Worm (Caenorhabditis elegans) whole organism, mixed stage, embryonic: ENCODE data around the gene ndx-6.

ENCODE experiments used
- drap-1 ChIP-seq: fragments of 200-800 bp; sonication (Bioruptor generic); optimal IDR thresholded peaks from 3 replicates; lab custom pipeline; 2018; ENCODE audit warnings: mild to moderate bottlenecking, missing genetic modification characterization, missing compliant biosample characterization
- lin-13 ChIP-seq: fragments of 150-350 bp; optimal IDR thresholded peaks from 2 replicates; lab custom pipeline; 2014; ENCODE audit warnings: missing biosample characterization, missing genetic modification characterization
- mab-5 ChIP-seq: fragments of 150-350 bp; optimal IDR thresholded peaks from 2 replicates; lab custom pipeline; 2014; ENCODE audit warnings: missing biosample characterization, missing genetic modification characterization
- mep-1 ChIP-seq: fragments of 150-350 bp; optimal IDR thresholded peaks from 2 replicates; lab custom pipeline; 2017; ENCODE audit warnings: missing biosample characterization, missing genetic modification reagents, missing genetic modification characterization, inconsistent platforms
- nhr-28 ChIP-seq: fragments of 150-350 bp; optimal IDR thresholded peaks from 2 replicates; lab custom pipeline; 2014; ENCODE audit warnings: missing biosample characterization, missing genetic modification characterization
- pha-4 ChIP-seq: fragments of 150-350 bp; optimal IDR thresholded peaks from 2 replicates; lab custom pipeline; 2018; ENCODE audit warnings: missing biosample characterization, missing genetic modification reagents, missing genetic modification characterization
- unc-39 ChIP-seq: fragments of 150-350 bp; optimal IDR thresholded peaks from 2 replicates; lab custom pipeline; 2014; ENCODE audit warnings: missing biosample characterization, missing genetic modification characterization
- unc-62 ChIP-seq: fragments of 150-350 bp; optimal IDR thresholded peaks from 2 replicates; lab custom pipeline; 2014; ENCODE audit warnings: missing biosample characterization, missing genetic modification reagents, missing genetic modification characterization

ce11 chrII:5414040-5414439 is 24.4 kb upstream of the ndx-6 start, which contains the start of the genes EEED8.14 and EEED8.3:
- TF ChIP-seq lin-13 (tag; lab: Kevin White, UChicago) (no peak), pha-4 (tag; lab: Kevin White, UChicago) (no peak), drap-1 (GFP tag; lab: Kevin White, UChicago) (no peak), mab-5 (tag; lab: Kevin White, UChicago) (no peak), unc-39 (no peak), mep-1 (tag; lab: Kevin White, UChicago) (no peak), unc-62 (GFP tag; lab: Kevin White, UChicago) (no peak), nhr-28 (tag; lab: Kevin White, UChicago) (no peak)
